Worm (Caenorhabditis elegans) whole organism, L3 larva: ENCODE data around the gene pak-1.
A peak's percentile ranks its signal among the peaks of the same experiment; 100 is the strongest.

ENCODE experiments used
- ZK546.5 ChIP-seq: sonication (generic microtip); optimal IDR thresholded peaks from 2 replicates; lab custom pipeline; 2017; ENCODE audit warnings: missing biosample characterization, missing genetic modification characterization
- ama-1 ChIP-seq: fragments of 150-350 bp; optimal IDR thresholded peaks from 2 replicates; lab custom pipeline; 2018
- ceh-16 ChIP-seq: sonication (generic microtip); optimal IDR thresholded peaks from 2 replicates; lab custom pipeline; 2017; ENCODE audit warnings: missing biosample characterization, missing genetic modification characterization
- ceh-82 ChIP-seq: fragments of 150-350 bp; optimal IDR thresholded peaks from 2 replicates; lab custom pipeline; 2014; ENCODE audit warnings: missing biosample characterization, missing genetic modification characterization
- ceh-9 ChIP-seq: sonication (generic microtip); optimal IDR thresholded peaks from 2 replicates; lab custom pipeline; 2018; ENCODE audit warnings: missing biosample characterization, missing genetic modification characterization
- daf-12 ChIP-seq: fragments of 150-350 bp; optimal IDR thresholded peaks from 2 replicates; lab custom pipeline; 2014; ENCODE audit warnings: missing biosample characterization, missing genetic modification reagents, missing genetic modification characterization
- egl-27 ChIP-seq: sonication (generic microtip); optimal IDR thresholded peaks from 4 replicates; lab custom pipeline; 2017; ENCODE audit warnings: missing biosample characterization, missing genetic modification reagents, missing genetic modification characterization
- egl-5 ChIP-seq: fragments of 150-350 bp; optimal IDR thresholded peaks from 2 replicates; lab custom pipeline; 2017; ENCODE audit warnings: missing biosample characterization, missing genetic modification reagents, missing genetic modification characterization, inconsistent platforms
- elt-2 ChIP-seq: sonication (generic microtip); optimal IDR thresholded peaks from 2 replicates; lab custom pipeline; 2016; ENCODE audit warnings: missing genetic modification reagents, mild to moderate bottlenecking, missing genetic modification characterization, missing compliant biosample characterization
- elt-3 ChIP-seq, 3 experiments: fragments of 150-350 bp in 1 of 3; sonication (generic microtip) in 2 of 3; optimal IDR thresholded peaks; 2 replicates in 2 of 3; 4 replicates in 1 of 3; lab custom pipeline; 2014 to 2017; ENCODE audit warnings: missing biosample characterization in 3 of 3, missing genetic modification characterization in 3 of 3
- eor-1 ChIP-seq, 2 experiments: fragments of 150-350 bp; optimal IDR thresholded peaks; 2 replicates each; lab custom pipeline; 2014 to 2018; ENCODE audit warnings: missing biosample characterization in 2 of 2, missing genetic modification characterization in 2 of 2
- fkh-10 ChIP-seq: sonication (generic microtip); optimal IDR thresholded peaks from 2 replicates; lab custom pipeline; 2017; ENCODE audit warnings: missing biosample characterization, missing genetic modification reagents, missing genetic modification characterization
- fos-1 ChIP-seq: fragments of 150-350 bp; optimal IDR thresholded peaks from 2 replicates; lab custom pipeline; 2014; ENCODE audit warnings: missing biosample characterization, missing genetic modification characterization
- hmg-11 ChIP-seq: sonication (generic microtip); optimal IDR thresholded peaks from 2 replicates; lab custom pipeline; 2016; ENCODE audit warnings: missing genetic modification characterization, missing compliant biosample characterization
- jun-1 ChIP-seq: fragments of 150-350 bp; optimal IDR thresholded peaks from 2 replicates; lab custom pipeline; 2014; ENCODE audit warnings: missing biosample characterization, missing genetic modification reagents, missing genetic modification characterization
- lin-15B ChIP-seq: fragments of 150-350 bp; optimal IDR thresholded peaks from 2 replicates; lab custom pipeline; 2014; ENCODE audit warnings: missing biosample characterization, missing genetic modification characterization
- lin-39 ChIP-seq: fragments of 150-350 bp; optimal IDR thresholded peaks from 2 replicates; lab custom pipeline; 2018; ENCODE audit warnings: missing biosample characterization, missing genetic modification reagents, missing genetic modification characterization
- mdl-1 ChIP-seq: fragments of 150-350 bp; optimal IDR thresholded peaks from 2 replicates; lab custom pipeline; 2014; ENCODE audit warnings: missing biosample characterization, missing genetic modification characterization
- mml-1 ChIP-seq: fragments of 150-350 bp; sonication (generic microtip); optimal IDR thresholded peaks from 3 replicates; lab custom pipeline; 2014; ENCODE audit warnings: missing biosample characterization, missing genetic modification characterization
- nfya-1 ChIP-seq: sonication (generic microtip); optimal IDR thresholded peaks from 2 replicates; lab custom pipeline; 2017; ENCODE audit warnings: missing genetic modification characterization, mild to moderate bottlenecking, missing compliant biosample characterization, antibody characterized with exemption, moderate library complexity; ENCODE audit not compliant: insufficient read depth
- nhr-11 ChIP-seq: fragments of 150-350 bp; optimal IDR thresholded peaks from 2 replicates; lab custom pipeline; 2014; ENCODE audit warnings: missing biosample characterization, missing genetic modification characterization
- nhr-12 ChIP-seq: fragments of 150-350 bp; optimal IDR thresholded peaks from 2 replicates; lab custom pipeline; 2014; ENCODE audit warnings: missing biosample characterization, missing genetic modification characterization
- nhr-23 ChIP-seq: fragments of 150-350 bp; optimal IDR thresholded peaks from 2 replicates; lab custom pipeline; 2014; ENCODE audit warnings: missing biosample characterization, missing genetic modification reagents, missing genetic modification characterization
- nhr-237 ChIP-seq: fragments of 150-350 bp; optimal IDR thresholded peaks from 2 replicates; lab custom pipeline; 2014; ENCODE audit warnings: missing biosample characterization, missing genetic modification characterization
- nhr-28 ChIP-seq: fragments of 150-350 bp; optimal IDR thresholded peaks from 2 replicates; lab custom pipeline; 2014; ENCODE audit warnings: missing biosample characterization, missing genetic modification characterization
- nhr-43 ChIP-seq: sonication (generic microtip); optimal IDR thresholded peaks from 2 replicates; lab custom pipeline; 2016; ENCODE audit warnings: mild to moderate bottlenecking, missing genetic modification characterization, missing compliant biosample characterization; ENCODE audit not compliant: poor library complexity, severe bottlenecking
- nhr-67 ChIP-seq: fragments of 150-350 bp; optimal IDR thresholded peaks from 2 replicates; lab custom pipeline; 2014; ENCODE audit warnings: missing biosample characterization, missing genetic modification characterization
- nhr-76 ChIP-seq: fragments of 150-350 bp; sonication (generic microtip); optimal IDR thresholded peaks from 5 replicates; lab custom pipeline; 2014; ENCODE audit warnings: missing biosample characterization, missing genetic modification characterization
- nhr-77 ChIP-seq: fragments of 150-350 bp; optimal IDR thresholded peaks from 2 replicates; lab custom pipeline; 2014; ENCODE audit warnings: missing biosample characterization, missing genetic modification characterization
- pha-4 ChIP-seq: fragments of 150-350 bp; optimal IDR thresholded peaks from 2 replicates; lab custom pipeline; 2014; ENCODE audit warnings: missing biosample characterization, missing genetic modification reagents, missing genetic modification characterization
- pqm-1 ChIP-seq: fragments of 150-350 bp; optimal IDR thresholded peaks from 2 replicates; lab custom pipeline; 2017; ENCODE audit warnings: missing biosample characterization, missing genetic modification characterization, inconsistent platforms
- sea-2 ChIP-seq: fragments of 150-350 bp; sonication (generic microtip); optimal IDR thresholded peaks from 4 replicates; lab custom pipeline; 2014; ENCODE audit warnings: missing biosample characterization, missing genetic modification reagents, missing genetic modification characterization
- skn-1 ChIP-seq: fragments of 150-350 bp; optimal IDR thresholded peaks from 2 replicates; lab custom pipeline; 2014; ENCODE audit warnings: missing biosample characterization, missing genetic modification characterization
- snpc-4 ChIP-seq: fragments of 150-350 bp; optimal IDR thresholded peaks from 2 replicates; lab custom pipeline; 2014; ENCODE audit warnings: missing biosample characterization, missing genetic modification characterization
- unc-39 ChIP-seq: sonication (generic microtip); optimal IDR thresholded peaks from 4 replicates; lab custom pipeline; 2017; ENCODE audit warnings: missing biosample characterization, missing genetic modification characterization
- zag-1 ChIP-seq: fragments of 150-350 bp; optimal IDR thresholded peaks from 2 replicates; lab custom pipeline; 2014; ENCODE audit warnings: missing biosample characterization, missing genetic modification characterization
- ztf-11 ChIP-seq: fragments of 150-350 bp; optimal IDR thresholded peaks from 2 replicates; lab custom pipeline; 2014; ENCODE audit warnings: missing biosample characterization, missing genetic modification characterization
- ztf-4 ChIP-seq: fragments of 150-350 bp; optimal IDR thresholded peaks from 2 replicates; lab custom pipeline; 2014; ENCODE audit warnings: missing biosample characterization, missing genetic modification characterization

pak-1 gene

DNA sequence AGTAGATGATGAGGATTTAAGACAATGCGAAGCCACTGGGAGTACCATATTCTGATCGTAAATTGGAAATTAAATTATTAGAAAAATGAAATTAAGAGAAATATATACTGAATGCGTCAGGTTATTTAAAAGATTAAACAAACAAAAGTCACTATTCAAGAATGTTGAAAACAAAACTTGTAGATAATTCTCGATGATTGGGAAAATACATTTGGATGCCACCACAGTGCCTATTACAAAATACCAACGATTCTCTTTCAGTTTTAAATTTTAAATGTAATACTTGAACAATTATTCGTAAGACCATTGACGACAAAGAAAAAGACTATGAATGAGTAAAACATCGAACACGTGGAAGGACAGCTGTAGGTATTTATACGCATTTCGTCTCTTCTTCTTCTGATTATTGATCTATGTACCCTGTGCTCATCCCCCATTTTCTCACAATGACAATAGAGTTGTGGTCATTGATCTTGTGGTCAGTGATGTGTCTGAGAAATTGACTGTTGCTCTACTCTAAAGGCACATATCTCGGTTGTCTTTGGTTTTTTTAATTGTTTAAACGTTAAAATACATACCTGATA lies 28.4 kb downstream of the pak-1 start, which contains the start of gene C09B8.4:
Gene C09B8.4 (minus strand): TSS at position 51 of the 584 bp plus-strand sequence.
- no peak for TF ChIP-seq hmg-11 (tag; lab: Kevin White, UChicago)
- no peak for TF ChIP-seq egl-27 (tag; lab: Kevin White, UChicago)
- no peak for TF ChIP-seq elt-2 (tag; lab: Kevin White, UChicago)
- TF ChIP-seq sea-2 (GFP tag; lab: Kevin White, UChicago) = no peak

DNA sequence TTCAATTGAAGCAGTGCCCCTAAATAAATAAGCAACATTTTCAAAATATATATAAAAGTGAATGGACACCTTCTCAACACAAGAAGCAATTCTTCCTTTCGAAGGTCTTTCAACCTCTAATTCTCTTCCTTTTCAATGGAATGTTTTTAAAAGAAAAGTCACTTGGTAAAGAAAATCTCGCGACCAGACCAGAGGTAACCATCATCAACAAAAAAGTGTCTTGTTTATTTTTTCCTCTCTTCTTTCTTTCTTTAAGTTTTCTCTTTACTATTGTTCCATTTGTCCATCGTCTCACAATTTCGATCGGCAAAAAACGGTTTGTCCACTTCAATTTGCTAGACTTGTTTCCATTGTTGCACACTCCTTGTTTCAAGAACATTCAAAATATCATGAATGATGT lies 33.3 kb downstream of the pak-1 start, which contains the start of gene C09B8.8:
Gene C09B8.8 (plus strand): TSS at position 397 of the 400 bp plus-strand sequence.
- TF ChIP-seq pha-4 (tag; lab: Kevin White, UChicago) = peak; percentile 81
- TF ChIP-seq hmg-11 (tag; lab: Kevin White, UChicago) = no peak

DNA sequence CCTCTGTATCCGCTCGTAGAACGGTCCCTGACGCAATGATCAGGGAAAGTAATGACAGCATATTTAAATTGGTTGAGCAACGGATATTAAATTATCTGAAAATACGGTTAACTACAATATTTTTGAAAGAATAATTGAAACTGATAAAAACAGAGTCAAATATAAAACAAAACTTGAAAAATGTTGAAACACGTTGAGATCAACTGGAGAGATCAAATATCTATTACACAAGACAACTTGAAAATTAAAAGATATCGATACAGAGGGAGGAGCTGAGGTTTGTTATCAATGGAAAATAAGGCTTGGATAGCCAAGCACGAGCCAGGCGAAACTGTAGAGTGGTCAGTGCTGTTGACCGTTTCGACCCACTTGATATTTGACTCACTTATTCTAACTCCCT lies 37.8 kb downstream of the pak-1 start, which contains the start of gene C09B8.3:
Gene C09B8.3 (minus strand): TSS at position 101 of the 400 bp plus-strand sequence.
- TF ChIP-seq ZK546.5 (tag; lab: Kevin White, UChicago) = no peak
- no peak for TF ChIP-seq egl-5 (tag; lab: Kevin White, UChicago)
- no peak for TF ChIP-seq mdl-1
- TF ChIP-seq snpc-4 (tag; lab: Kevin White, UChicago) = no peak
- TF ChIP-seq nhr-77 (tag; lab: Kevin White, UChicago) = no peak
- TF ChIP-seq nhr-67 (tag; lab: Kevin White, UChicago) = no peak
- TF ChIP-seq eor-1 (tag; optimal IDR thresholded peaks at IDR 0.05; lab: Kevin White, UChicago) = no peak
- TF ChIP-seq fos-1 (tag; lab: Kevin White, UChicago) = no peak
- no peak for TF ChIP-seq jun-1 (tag; lab: Kevin White, UChicago)
- TF ChIP-seq ceh-9 (tag; lab: Kevin White, UChicago) = no peak
- no peak for TF ChIP-seq nhr-76 (tag; lab: Kevin White, UChicago)
- TF ChIP-seq sea-2 (GFP tag; lab: Kevin White, UChicago) = no peak
- no peak for TF ChIP-seq pqm-1
- no peak for TF ChIP-seq nhr-237 (tag; lab: Kevin White, UChicago)
- TF ChIP-seq mml-1 = no peak

DNA sequence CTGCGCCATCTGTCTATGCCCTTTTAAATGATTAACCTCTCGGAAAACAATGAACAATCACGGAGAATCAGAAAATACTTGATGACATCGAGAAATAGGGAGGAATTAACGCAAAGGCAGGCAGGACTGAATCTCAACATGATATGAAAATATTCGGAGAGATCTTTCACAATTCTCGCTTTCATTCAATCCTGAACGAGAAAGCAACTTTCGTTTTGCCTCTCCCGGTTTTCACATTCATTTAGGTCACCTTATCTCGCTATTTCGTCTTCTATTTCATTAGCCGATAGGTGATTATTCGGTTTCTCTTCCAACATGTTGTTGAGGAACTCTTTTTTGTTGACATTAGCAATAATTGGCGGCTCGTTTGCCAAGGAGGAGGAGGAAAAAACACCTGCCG lies 44.1 kb downstream of the pak-1 start:
- TF ChIP-seq nhr-23 (tag; lab: Kevin White, UChicago) (no peak), hmg-11 (tag; lab: Kevin White, UChicago) (no peak), nhr-43 (peak; percentile 41), ceh-16 (tag; lab: Kevin White, UChicago) (no peak), mdl-1 (no peak), lin-39 (no peak), fkh-10 (GFP tag; lab: Kevin White, UChicago) (no peak), ztf-11 (tag; lab: Kevin White, UChicago) (no peak), nhr-12 (tag; lab: Kevin White, UChicago) (no peak)
- TF ChIP-seq, all 47 proteins: peak for 1

DNA sequence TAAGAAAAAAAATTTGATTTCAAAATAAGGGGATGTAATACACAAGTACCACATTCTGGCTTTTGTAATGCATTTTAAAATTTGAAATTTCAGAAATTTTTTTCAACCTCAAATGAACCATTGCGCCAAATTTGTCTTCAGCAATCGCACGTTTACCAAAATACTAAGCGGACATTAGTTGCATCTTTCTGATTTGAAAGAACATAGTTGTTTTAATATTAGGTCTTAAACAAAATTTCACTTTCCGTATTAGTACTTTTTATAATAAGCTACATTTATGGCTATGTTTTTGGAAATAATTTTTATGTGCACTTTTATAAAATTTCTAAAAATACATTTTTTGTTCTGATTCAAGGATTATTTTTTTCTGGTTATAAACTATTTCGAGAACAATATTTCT lies 44.6 kb downstream of the pak-1 start, which contains the start of gene sups-1:
Gene sups-1 (plus strand): TSS at position 301 of the 400 bp plus-strand sequence.
- no peak for TF ChIP-seq sea-2 (GFP tag; lab: Kevin White, UChicago)
- no peak for TF ChIP-seq ztf-4 (tag; lab: Kevin White, UChicago)
- TF ChIP-seq ceh-82 (tag; lab: Kevin White, UChicago) = no peak
- TF ChIP-seq eor-1 (tag; optimal IDR thresholded peaks at IDR 0.05; lab: Kevin White, UChicago) = no peak
- no peak for TF ChIP-seq nhr-67 (tag; lab: Kevin White, UChicago)
- no peak for TF ChIP-seq ceh-16 (tag; lab: Kevin White, UChicago)
- TF ChIP-seq daf-12 = no peak
- TF ChIP-seq elt-2 (tag; lab: Kevin White, UChicago) = no peak

DNA sequence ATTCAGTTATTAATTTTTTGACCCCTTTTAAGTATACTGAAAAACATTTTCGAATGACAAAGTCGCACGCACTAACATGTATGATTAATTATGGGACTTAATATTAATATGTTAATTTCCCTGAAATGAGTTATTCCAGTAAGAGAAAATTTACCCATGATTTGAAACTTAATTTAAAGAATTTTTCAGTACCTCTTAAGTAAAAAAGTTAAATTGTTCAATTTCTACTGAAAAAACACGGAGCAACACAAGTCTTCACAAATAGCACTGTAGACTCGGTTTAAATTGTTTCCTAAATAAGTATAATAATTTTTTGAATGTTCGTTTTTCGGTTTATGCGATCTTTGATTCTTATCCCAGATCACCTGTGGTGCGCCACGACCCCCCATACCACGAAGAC lies 45.9 kb downstream of the pak-1 start:
- TF ChIP-seq nhr-23 (tag; lab: Kevin White, UChicago) (no peak), zag-1 (tag; lab: Kevin White, UChicago) (no peak), ztf-11 (tag; lab: Kevin White, UChicago) (no peak), mml-1 (no peak), fkh-10 (GFP tag; lab: Kevin White, UChicago) (no peak), mdl-1 (no peak), ztf-4 (tag; lab: Kevin White, UChicago) (no peak), elt-3 (tag; optimal IDR thresholded peaks at IDR 0.05; lab: Kevin White, UChicago) (no peak), ceh-9 (tag; lab: Kevin White, UChicago) (no peak), lin-15B (tag; lab: Kevin White, UChicago) (no peak), ama-1 (lab: Kevin White, UChicago) (no peak), unc-39 (tag; lab: Kevin White, UChicago) (no peak), hmg-11 (tag; lab: Kevin White, UChicago) (no peak), jun-1 (tag; lab: Kevin White, UChicago) (no peak), skn-1 (tag; lab: Kevin White, UChicago) (no peak), nfya-1 (tag; lab: Kevin White, UChicago) (no peak), nhr-11 (tag; lab: Kevin White, UChicago) (no peak), nhr-28 (tag; lab: Kevin White, UChicago) (no peak), egl-27 (tag; lab: Kevin White, UChicago) (no peak), egl-5 (tag; lab: Kevin White, UChicago) (no peak)
